Fruit fly (Drosophila melanogaster) whole organism, embryonic: ENCODE measurements around the gene yellow-e2.

ENCODE experiments used
- Adf1 ChIP-seq: fragments of 200-800 bp; sonication (Bioruptor generic); IDR thresholded peaks from 2 replicates; pipeline ENCODE4 v1.3.6; 2022; ENCODE audit warnings: missing biosample characterization, missing genetic modification characterization
- Aef1 ChIP-seq: fragments of 200-800 bp; sonication (Bioruptor generic); IDR thresholded peaks from 3 replicates; pipeline ENCODE4 v1.3.6; 2022; ENCODE audit warnings: missing biosample characterization, missing genetic modification characterization
- B-H2 ChIP-seq: fragments of 200-800 bp; sonication (Bioruptor generic); optimal IDR thresholded peaks from 2 replicates; lab custom pipeline; 2018; ENCODE audit warnings: missing biosample characterization, mild to moderate bottlenecking, missing genetic modification characterization
- Bdp1 ChIP-seq: fragments of 200-800 bp; sonication (Bioruptor generic); optimal IDR thresholded peaks from 3 replicates; lab custom pipeline; 2016; ENCODE audit warnings: missing biosample characterization, missing genetic modification characterization
- Blimp-1 ChIP-seq: fragments of 200-800 bp; sonication (Bioruptor generic); optimal IDR thresholded peaks from 3 replicates; lab custom pipeline; 2018; ENCODE audit warnings: missing biosample characterization, missing genetic modification characterization, mild to moderate bottlenecking, moderate library complexity, missing genetic modification reagents
- CG10462 ChIP-seq: fragments of 200-800 bp; sonication (Bioruptor generic); optimal IDR thresholded peaks from 2 replicates; lab custom pipeline; 2016; ENCODE audit warnings: missing biosample characterization, missing genetic modification characterization
- CG10543 ChIP-seq: fragments of 200-800 bp; sonication (Bioruptor generic); optimal IDR thresholded peaks from 3 replicates; lab custom pipeline; 2017; ENCODE audit warnings: missing biosample characterization, mild to moderate bottlenecking, missing genetic modification characterization, moderate library complexity
- CG14441 ChIP-seq: fragments of 200-800 bp; sonication (Bioruptor generic); IDR thresholded peaks from 2 replicates; pipeline ENCODE4 v1.3.6; 2022; ENCODE audit warnings: missing biosample characterization, missing genetic modification characterization
- CG14965 ChIP-seq: fragments of 200-800 bp; sonication (Bioruptor generic); optimal IDR thresholded peaks from 2 replicates; lab custom pipeline; 2016; ENCODE audit warnings: missing biosample characterization, missing genetic modification characterization, borderline replicate concordance
- CG15011 ChIP-seq: fragments of 200-800 bp; sonication (Bioruptor generic); optimal IDR thresholded peaks from 3 replicates; lab custom pipeline; 2018; ENCODE audit warnings: missing biosample characterization, mild to moderate bottlenecking, missing genetic modification characterization
- CG17186 ChIP-seq: fragments of 200-800 bp; sonication (Bioruptor generic); optimal IDR thresholded peaks from 3 replicates; lab custom pipeline; 2017; ENCODE audit warnings: missing biosample characterization, missing genetic modification reagents, missing genetic modification characterization
- CG18262 ChIP-seq: fragments of 200-800 bp; optimal IDR thresholded peaks from 3 replicates; lab custom pipeline; 2019; ENCODE audit warnings: missing biosample characterization, mild to moderate bottlenecking, missing genetic modification characterization, moderate library complexity
- CG30020 ChIP-seq: fragments of 200-800 bp; optimal IDR thresholded peaks from 2 replicates; lab custom pipeline; 2019; ENCODE audit warnings: missing biosample characterization, mild to moderate bottlenecking, missing genetic modification characterization, moderate library complexity
- CG30403 ChIP-seq: fragments of 200-800 bp; sonication (Bioruptor generic); optimal IDR thresholded peaks from 3 replicates; lab custom pipeline; 2016; ENCODE audit warnings: missing biosample characterization, missing genetic modification characterization
- CG32772 ChIP-seq: fragments of 200-800 bp; sonication (Bioruptor generic); IDR thresholded peaks from 2 replicates; pipeline ENCODE4 v1.3.6; 2022; ENCODE audit warnings: missing biosample characterization, missing genetic modification characterization
- CG4730 ChIP-seq: fragments of 200-800 bp; sonication (Bioruptor generic); IDR thresholded peaks from 2 replicates; pipeline ENCODE4 v1.3.6; 2022; ENCODE audit warnings: missing biosample characterization, missing genetic modification characterization
- CG6254 ChIP-seq: fragments of 200-800 bp; sonication (Bioruptor generic); optimal IDR thresholded peaks from 3 replicates; lab custom pipeline; 2017; ENCODE audit warnings: mild to moderate bottlenecking, missing biosample characterization, missing genetic modification reagents, missing genetic modification characterization
- CG7372 ChIP-seq: fragments of 200-800 bp; sonication (Bioruptor generic); IDR thresholded peaks from 2 replicates; pipeline ENCODE4 v1.3.6; 2022; ENCODE audit warnings: missing biosample characterization, missing genetic modification characterization
- CG7745 ChIP-seq: fragments of 200-800 bp; sonication (Bioruptor generic); optimal IDR thresholded peaks from 2 replicates; lab custom pipeline; 2018; ENCODE audit warnings: missing biosample characterization, mild to moderate bottlenecking, missing genetic modification characterization, moderate library complexity
- CG7786 ChIP-seq: fragments of 200-800 bp; sonication (Bioruptor generic); optimal IDR thresholded peaks from 2 replicates; lab custom pipeline; 2016; ENCODE audit warnings: missing biosample characterization, missing genetic modification characterization
- CG7839 ChIP-seq: fragments of 200-800 bp; sonication (Bioruptor generic); optimal IDR thresholded peaks from 3 replicates; lab custom pipeline; 2018; ENCODE audit warnings: missing biosample characterization, mild to moderate bottlenecking, missing genetic modification characterization, moderate library complexity
- CG8089 ChIP-seq: fragments of 200-800 bp; sonication (Bioruptor generic); optimal IDR thresholded peaks from 3 replicates; lab custom pipeline; 2016; ENCODE audit warnings: missing biosample characterization, missing genetic modification characterization
- CG8281 ChIP-seq: fragments of 200-800 bp; sonication (Bioruptor generic); optimal IDR thresholded peaks from 2 replicates; lab custom pipeline; 2018; ENCODE audit warnings: missing biosample characterization, mild to moderate bottlenecking, missing genetic modification characterization, moderate library complexity
- CG8359 ChIP-seq: fragments of 200-800 bp; sonication (Bioruptor generic); optimal IDR thresholded peaks from 2 replicates; lab custom pipeline; 2017; ENCODE audit warnings: missing biosample characterization, mild to moderate bottlenecking, missing genetic modification characterization, borderline replicate concordance
- CG9876 ChIP-seq: fragments of 200-800 bp; sonication (Bioruptor generic); optimal IDR thresholded peaks from 2 replicates; lab custom pipeline; 2016; ENCODE audit warnings: missing biosample characterization, missing genetic modification characterization
- Ets65A ChIP-seq: fragments of 200-800 bp; sonication (Bioruptor generic); peaks from one replicate; lab custom pipeline; 2016; ENCODE audit warnings: missing biosample characterization, missing genetic modification characterization
- MESR4 ChIP-seq: fragments of 200-800 bp; sonication (Bioruptor generic); optimal IDR thresholded peaks from 2 replicates; lab custom pipeline; 2018; ENCODE audit warnings: missing biosample characterization, mild to moderate bottlenecking, missing genetic modification characterization, moderate library complexity
- Ptx1 ChIP-seq: fragments of 200-800 bp; sonication (Bioruptor generic); IDR thresholded peaks from 2 replicates; pipeline ENCODE4 v1.3.6; 2022; ENCODE audit warnings: missing biosample characterization, missing genetic modification characterization
- Six4 ChIP-seq: fragments of 200-800 bp; sonication (Bioruptor generic); optimal IDR thresholded peaks from 2 replicates; lab custom pipeline; 2016; ENCODE audit warnings: missing biosample characterization, missing genetic modification characterization
- Sry-δ ChIP-seq: fragments of 200-800 bp; sonication (Bioruptor generic); optimal IDR thresholded peaks from 2 replicates; lab custom pipeline; 2016; ENCODE audit warnings: missing biosample characterization, missing genetic modification characterization
- bab2 ChIP-seq: fragments of 200-800 bp; sonication (Bioruptor generic); optimal IDR thresholded peaks from 2 replicates; lab custom pipeline; 2016; ENCODE audit warnings: missing biosample characterization, missing genetic modification characterization
- corto ChIP-seq: fragments of 200-800 bp; sonication (Bioruptor generic); optimal IDR thresholded peaks from 2 replicates; lab custom pipeline; 2016; ENCODE audit warnings: missing biosample characterization, mild to moderate bottlenecking, missing genetic modification characterization, moderate library complexity
- dati ChIP-seq: fragments of 200-800 bp; sonication (Bioruptor generic); IDR thresholded peaks from 2 replicates; pipeline ENCODE4 v1.3.6; 2022; ENCODE audit warnings: missing biosample characterization, missing genetic modification characterization
- ems ChIP-seq: fragments of 200-800 bp; sonication (Bioruptor generic); optimal IDR thresholded peaks from 3 replicates; lab custom pipeline; 2016; ENCODE audit warnings: missing biosample characterization, missing genetic modification characterization
- gfzf ChIP-seq: fragments of 200-800 bp; sonication (Bioruptor generic); optimal IDR thresholded peaks from 2 replicates; lab custom pipeline; 2016; ENCODE audit warnings: missing biosample characterization, mild to moderate bottlenecking, missing genetic modification characterization, moderate library complexity
- grau ChIP-seq: fragments of 200-800 bp; optimal IDR thresholded peaks from 3 replicates; lab custom pipeline; 2019; ENCODE audit warnings: missing biosample characterization, mild to moderate bottlenecking, missing genetic modification characterization, moderate library complexity
- grn ChIP-seq: fragments of 200-800 bp; sonication (Bioruptor generic); optimal IDR thresholded peaks from 3 replicates; lab custom pipeline; 2017; ENCODE audit warnings: missing biosample characterization, missing genetic modification characterization
- ham ChIP-seq: fragments of 200-800 bp; sonication (Bioruptor generic); IDR thresholded peaks from 2 replicates; pipeline ENCODE4 v1.3.6; 2022; ENCODE audit warnings: missing biosample characterization, missing genetic modification characterization
- insv ChIP-seq, 2 experiments: fragments of 200-800 bp; sonication (Bioruptor generic); optimal IDR thresholded peaks; 3 replicates each; lab custom pipeline; 2016 to 2018; ENCODE audit warnings: missing biosample characterization in 2 of 2, missing genetic modification characterization in 2 of 2
- jing ChIP-seq: fragments of 200-800 bp; sonication (Bioruptor generic); optimal IDR thresholded peaks from 2 replicates; lab custom pipeline; 2018; ENCODE audit warnings: missing biosample characterization, mild to moderate bottlenecking, missing genetic modification characterization
- lilli ChIP-seq: fragments of 200-800 bp; sonication (Bioruptor generic); optimal IDR thresholded peaks from 3 replicates; lab custom pipeline; 2016; ENCODE audit warnings: missing biosample characterization, missing genetic modification characterization
- pfk ChIP-seq: fragments of 200-800 bp; sonication (Bioruptor generic); optimal IDR thresholded peaks from 2 replicates; lab custom pipeline; 2018; ENCODE audit warnings: missing biosample characterization, mild to moderate bottlenecking, missing genetic modification characterization, moderate library complexity
- phol ChIP-seq: fragments of 200-800 bp; sonication (Bioruptor generic); optimal IDR thresholded peaks from 3 replicates; lab custom pipeline; 2018; ENCODE audit warnings: missing biosample characterization, mild to moderate bottlenecking, missing genetic modification characterization, moderate library complexity
- psq ChIP-seq: fragments of 200-800 bp; sonication (Bioruptor generic); optimal IDR thresholded peaks from 2 replicates; lab custom pipeline; 2017; ENCODE audit warnings: missing biosample characterization, missing genetic modification characterization
- pzg ChIP-seq: fragments of 200-800 bp; sonication (Bioruptor generic); optimal IDR thresholded peaks from 3 replicates; lab custom pipeline; 2018; ENCODE audit warnings: missing biosample characterization, mild to moderate bottlenecking, missing genetic modification characterization, moderate library complexity
- scrt ChIP-seq: fragments of 200-800 bp; sonication (Bioruptor generic); optimal IDR thresholded peaks from 2 replicates; lab custom pipeline; 2018; ENCODE audit warnings: missing biosample characterization, mild to moderate bottlenecking, missing genetic modification characterization, moderate library complexity
- sens-2 ChIP-seq: fragments of 200-800 bp; sonication (Bioruptor generic); IDR thresholded peaks from 2 replicates; pipeline ENCODE4 v1.3.6; 2022; ENCODE audit warnings: missing biosample characterization, missing genetic modification characterization
- shn ChIP-seq: fragments of 200-800 bp; sonication (Bioruptor generic); optimal IDR thresholded peaks from 3 replicates; lab custom pipeline; 2016; ENCODE audit warnings: missing biosample characterization, missing genetic modification characterization
- tio ChIP-seq: fragments of 200-800 bp; sonication (Bioruptor generic); optimal IDR thresholded peaks from 2 replicates; lab custom pipeline; 2017; ENCODE audit warnings: missing biosample characterization, missing genetic modification characterization, inconsistent platforms
- tx ChIP-seq: fragments of 200-800 bp; sonication (Bioruptor generic); optimal IDR thresholded peaks from 2 replicates; lab custom pipeline; 2016; ENCODE audit warnings: missing biosample characterization, missing genetic modification characterization
- usp ChIP-seq: fragments of >200 bp; optimal IDR thresholded peaks from 2 replicates; lab custom pipeline; 2017; ENCODE audit warnings: missing biosample characterization, missing genetic modification characterization

Gene yellow-e2

DNA sequence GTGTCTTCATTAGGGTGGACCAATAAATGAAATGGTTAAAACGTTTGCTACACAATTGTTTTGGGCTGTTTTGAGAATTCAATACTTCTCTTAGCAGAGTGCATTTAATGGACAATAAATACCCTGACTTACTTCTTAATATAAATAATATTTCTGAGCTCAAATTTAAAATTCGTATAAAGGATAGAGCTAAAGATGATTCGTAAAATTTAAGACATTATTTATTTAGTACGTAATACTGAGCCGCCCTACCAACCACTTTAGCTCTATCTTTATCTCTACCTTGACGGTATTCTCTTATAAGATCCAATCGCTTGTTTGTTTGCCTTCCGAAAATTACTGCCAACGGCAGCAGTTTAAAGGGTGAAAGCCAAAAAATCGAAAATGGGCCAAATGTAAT is 26.8 kb upstream of the yellow-e2 start (continued):
- TF ChIP-seq Ets65A (peak; percentile 72), CG6254 (GFP tag; lab: Kevin White, UChicago) (peak; percentile 55), CG14965 (no peak), insv (GFP tag; optimal IDR thresholded peaks at IDR 0.05; lab: Kevin White, UChicago) (peak in 1 of 2 experiments; percentile 24), CG17186 (GFP tag; lab: Kevin White, UChicago) (no peak), MESR4 (peak; percentile 19), ems (GFP tag; lab: Kevin White, UChicago) (no peak), dati (GFP tag; lab: Robert Waterston, UW) (no peak; the same call in 1 of the 2 replicates), CG18262 (peak; percentile 81), usp (GFP tag; lab: Kevin White, UChicago) (no peak), CG7372 (GFP tag; lab: Robert Waterston, UW) (0 out of 2 replicates have a peak, but pooled peaks have one; percentile 20), sens-2 (GFP tag; lab: Robert Waterston, UW) (peak; percentile 61; the same call in 1 of the 2 replicates), tx (GFP tag; lab: Kevin White, UChicago) (peak; percentile 34), grau (tag; lab: Kevin White, UChicago) (peak; percentile 91), CG7839 (tag; lab: Kevin White, UChicago) (peak; percentile 71), scrt (peak; percentile 38), tio (GFP tag; lab: Kevin White, UChicago) (peak; percentile 85), CG8281 (tag; lab: Kevin White, UChicago) (peak; percentile 60), pzg (GFP tag; lab: Kevin White, UChicago) (no peak), CG9876 (GFP tag; lab: Kevin White, UChicago) (no peak), Ptx1 (GFP tag; lab: Robert Waterston, UW) (peak; percentile 62), CG10543 (GFP tag; lab: Kevin White, UChicago) (peak; percentile 15), CG8089 (GFP tag; lab: Kevin White, UChicago) (peak; percentile 49), CG30403 (GFP tag; lab: Kevin White, UChicago) (peak; percentile 82), CG15011 (GFP tag; lab: Kevin White, UChicago) (peak; percentile 51), B-H2 (GFP tag; lab: Kevin White, UChicago) (peak; percentile 21), psq (GFP tag; lab: Kevin White, UChicago) (peak; percentile 53), CG7786 (peak; percentile 34), Blimp-1 (GFP tag; lab: Kevin White, UChicago) (peak; percentile 74), gfzf (GFP tag; lab: Kevin White, UChicago) (no peak), Six4 (GFP tag; lab: Kevin White, UChicago) (peak; percentile 42), CG10462 (GFP tag; lab: Kevin White, UChicago) (peak; percentile 72), Aef1 (GFP tag; lab: Robert Waterston, UW) (peak; percentile 11; the same call in 1 of the 3 replicates), phol (peak; percentile 77), ham (GFP tag; lab: Robert Waterston, UW) (no peak), grn (GFP tag; lab: Kevin White, UChicago) (peak; percentile 67), lilli (peak; percentile 75), pfk (GFP tag; lab: Kevin White, UChicago) (no peak), CG14441 (GFP tag; lab: Robert Waterston, UW) (peak; percentile 83), Adf1 (GFP tag; lab: Robert Waterston, UW) (peak; percentile 39), bab2 (GFP tag; lab: Kevin White, UChicago) (peak; percentile 26), CG4730 (GFP tag; lab: Robert Waterston, UW) (peak; percentile 55), shn (peak; percentile 13), CG30020 (peak; percentile 64), CG7745 (tag; lab: Kevin White, UChicago) (no peak), Bdp1 (GFP tag; lab: Kevin White, UChicago) (peak; percentile 44), corto (GFP tag; lab: Kevin White, UChicago) (no peak), CG8359 (peak; percentile 64), Sry-δ (GFP tag; lab: Kevin White, UChicago) (no peak), jing (GFP tag; lab: Kevin White, UChicago) (peak; percentile 71), CG32772 (GFP tag; lab: Robert Waterston, UW) (no peak)
